Worm (Caenorhabditis elegans): ENCODE results near the gene nhr-242.

DNA sequence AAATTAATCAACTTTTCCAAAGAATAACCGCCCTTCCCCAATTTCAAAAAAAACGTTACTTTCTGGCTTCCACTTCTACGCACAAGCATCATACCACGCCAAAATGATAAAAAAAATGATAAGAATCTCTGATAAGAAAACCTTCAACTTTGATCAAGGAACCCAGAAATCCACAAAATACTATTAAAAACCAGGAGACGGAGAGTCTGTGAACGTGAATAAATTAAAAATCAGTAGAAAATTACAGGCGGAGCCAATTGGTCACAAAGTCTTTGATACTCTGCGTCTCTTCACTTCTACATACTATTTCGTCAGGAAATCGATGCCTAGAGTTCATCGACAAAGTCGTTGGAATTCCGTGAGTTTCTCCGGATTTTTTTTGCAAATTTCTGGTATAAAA lies 37.2 kb upstream of the nhr-242 start, which contains the start of gene smf-3:
- TF ChIP-seq ztf-23 (GFP tag; IDR thresholded peaks at IDR 0.05): no peak
- TF ChIP-seq flt-1 (GFP tag; IDR thresholded peaks at IDR 0.05): no peak
